Worm (Caenorhabditis elegans) whole organism, late embryonic: Measurements from ENCODE around the gene Y105C5A.1.

Experiments used
- ama-1 ChIP-seq: fragments of 150-350 bp; optimal IDR thresholded peaks from 2 replicates; lab custom pipeline; 2014
- dmd-4 ChIP-seq: sonication (generic microtip); optimal IDR thresholded peaks from 2 replicates; lab custom pipeline; 2016; ENCODE audit warnings: borderline replicate concordance, missing genetic modification characterization, missing compliant biosample characterization
- fkh-6 ChIP-seq: sonication (generic microtip); optimal IDR thresholded peaks from 2 replicates; lab custom pipeline; 2016; ENCODE audit warnings: missing genetic modification characterization, missing compliant biosample characterization
- hlh-13 ChIP-seq: fragments of 200-800 bp; sonication (Bioruptor generic); optimal IDR thresholded peaks from 2 replicates; lab custom pipeline; 2018; ENCODE audit warnings: mild to moderate bottlenecking, missing genetic modification characterization, missing compliant biosample characterization
- hlh-30 ChIP-seq: sonication (generic microtip); optimal IDR thresholded peaks from 2 replicates; lab custom pipeline; 2017; ENCODE audit warnings: antibody characterized with exemption, missing genetic modification characterization, missing compliant biosample characterization; ENCODE audit not compliant: insufficient read depth
- hlh-8 ChIP-seq: sonication (generic microtip); optimal IDR thresholded peaks from 2 replicates; lab custom pipeline; 2016; ENCODE audit warnings: missing genotype, missing genetic modification characterization, missing compliant biosample characterization
- pax-1 ChIP-seq: fragments of 150-350 bp; optimal IDR thresholded peaks from 2 replicates; lab custom pipeline; 2014; ENCODE audit warnings: missing biosample characterization, missing genetic modification characterization
- pha-4 ChIP-seq: fragments of 150-350 bp; optimal IDR thresholded peaks from 2 replicates; lab custom pipeline; 2018; ENCODE audit warnings: missing biosample characterization, missing genetic modification reagents, missing genetic modification characterization
- tbx-2 ChIP-seq: sonication (generic microtip); optimal IDR thresholded peaks from 2 replicates; lab custom pipeline; 2016; ENCODE audit warnings: missing genetic modification characterization, missing compliant biosample characterization

DNA sequence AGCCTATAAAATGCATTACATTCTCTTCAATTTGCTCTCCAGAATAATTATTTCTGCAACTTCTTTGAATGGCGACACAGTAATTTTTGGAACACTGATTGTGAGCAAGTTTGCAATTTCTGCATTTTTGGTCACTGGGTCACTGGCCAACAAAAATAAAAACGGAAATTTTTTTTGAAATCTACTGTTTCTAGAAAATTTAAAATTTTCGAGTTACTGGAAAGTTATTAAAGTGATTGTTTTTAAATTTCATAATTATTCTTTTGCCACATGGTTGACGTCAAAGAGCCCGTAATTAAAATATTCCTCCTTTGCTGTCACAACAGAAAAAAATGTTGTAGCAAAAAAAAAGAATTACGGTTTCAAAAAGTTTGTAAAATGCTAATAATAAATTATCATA is 40.5 kb downstream of the Y105C5A.1 start:
- TF ChIP-seq ama-1 (lab: Kevin White, UChicago) (no peak), hlh-13 (GFP tag; lab: Kevin White, UChicago) (no peak), hlh-8 (tag; lab: Kevin White, UChicago) (no peak), dmd-4 (tag; lab: Kevin White, UChicago) (no peak), tbx-2 (tag; lab: Kevin White, UChicago) (no peak), fkh-6 (tag; lab: Kevin White, UChicago) (no peak), pha-4 (tag; lab: Kevin White, UChicago) (no peak), hlh-30 (tag; lab: Kevin White, UChicago) (no peak), pax-1 (tag; lab: Kevin White, UChicago) (no peak)
